Fruit fly (Drosophila melanogaster): Measurements from ENCODE around the gene sls.

Gene sls

dm6 chr3L:2164031-2164537 is 48.7 kb upstream of the sls start (continued):
- TF ChIP-seq CG11695 (GFP tag; IDR thresholded peaks at IDR 0.05) (peak; percentile 55; the same call in 1 of the 3 replicates), MESR4 (GFP tag; optimal IDR thresholded peaks at IDR 0.05) (no peak), shn (GFP tag; optimal IDR thresholded peaks at IDR 0.05) (no peak), phol (tag; optimal IDR thresholded peaks at IDR 0.05) (peak; percentile 70), CG4820 (GFP tag; optimal IDR thresholded peaks at IDR 0.05) (peak; percentile 57), lbe (GFP tag; optimal IDR thresholded peaks at IDR 0.05) (peak; percentile 77), CG11504 (tag; optimal IDR thresholded peaks at IDR 0.05) (peak; percentile 71), CG4404 (GFP tag; IDR thresholded peaks at IDR 0.05) (no peak), B-H2 (GFP tag; optimal IDR thresholded peaks at IDR 0.05) (no peak), CG11247 (GFP tag; IDR thresholded peaks at IDR 0.05) (peak; percentile 9; the same call in 1 of the 2 replicates), B-H1 (GFP tag; IDR thresholded peaks at IDR 0.05) (peak; percentile 27; the same call in 2 of the 3 replicates), Blimp-1 (GFP tag; optimal IDR thresholded peaks at IDR 0.05) (peak; percentile 78), gt (GFP tag; IDR thresholded peaks at IDR 0.05) (no peak), Awh (GFP tag; IDR thresholded peaks at IDR 0.05) (peak; percentile 45; the same call in 1 of the 2 replicates), CG17361 (GFP tag; IDR thresholded peaks at IDR 0.05) (peak; percentile 65), btn (GFP tag; optimal IDR thresholded peaks at IDR 0.05) (no peak), CG10565 (GFP tag; optimal IDR thresholded peaks at IDR 0.05) (no peak), Dbx (GFP tag; IDR thresholded peaks at IDR 0.05) (no peak), ttk (GFP tag; IDR thresholded peaks at IDR 0.05) (0 out of 2 replicates have a peak, but pooled peaks have one; percentile 41), fd102C (GFP tag; optimal IDR thresholded peaks at IDR 0.05) (no peak), Aef1 (GFP tag; IDR thresholded peaks at IDR 0.05) (peak; percentile 13; the same call in 1 of the 3 replicates), knrl (GFP tag; IDR thresholded peaks at IDR 0.05; ENCODE audit: partially characterized antibody) (no peak), bbx (GFP tag; IDR thresholded peaks at IDR 0.05; ENCODE audit: partially characterized antibody) (no peak), insv (GFP tag; optimal IDR thresholded peaks at IDR 0.05) (no peak), Hr51 (GFP tag; optimal IDR thresholded peaks at IDR 0.05) (peak in 1 of 2 experiments; percentile 8), cad (GFP tag; optimal IDR thresholded peaks at IDR 0.05) (no peak), gce (GFP tag; IDR thresholded peaks at IDR 0.05) (no peak), NFAT (GFP tag; IDR thresholded peaks at IDR 0.05) (no peak), da (GFP tag; optimal IDR thresholded peaks at IDR 0.05) (no peak), dmrt99B (tag; optimal IDR thresholded peaks at IDR 0.05) (peak; percentile 44), CG18599 (GFP tag; optimal IDR thresholded peaks at IDR 0.05) (peak; percentile 30), corto (GFP tag; optimal IDR thresholded peaks at IDR 0.05) (peak; percentile 83), HmgZ (tag; optimal IDR thresholded peaks at IDR 0.05) (no peak), CG8924 (tag; optimal IDR thresholded peaks at IDR 0.05) (no peak), CG17359 (tag; optimal IDR thresholded peaks at IDR 0.05) (peak; percentile 40), CG10147 (GFP tag; optimal IDR thresholded peaks at IDR 0.05) (no peak), Sox100B (GFP tag; optimal IDR thresholded peaks at IDR 0.05) (peak; percentile 50), Dip2 (GFP tag; IDR thresholded peaks at IDR 0.05) (no peak), CG18262 (tag; optimal IDR thresholded peaks at IDR 0.05) (peak; percentile 67), Antp (GFP tag; optimal IDR thresholded peaks at IDR 0.05) (peak; percentile 12), CG6813 (GFP tag; optimal IDR thresholded peaks at IDR 0.05) (peak; percentile 4), lilli (GFP tag; optimal IDR thresholded peaks at IDR 0.05) (no peak), ewg (GFP tag; optimal IDR thresholded peaks at IDR 0.05) (peak; percentile 25), CG12071 (GFP tag; optimal IDR thresholded peaks at IDR 0.05) (no peak), odd (GFP tag; optimal IDR thresholded peaks at IDR 0.05) (no peak), dpn (GFP tag; optimal IDR thresholded peaks at IDR 0.05) (peak in 1 of 2 experiments; percentile 22), trem (tag; optimal IDR thresholded peaks at IDR 0.05) (peak; percentile 26), Xrp1 (GFP tag; IDR thresholded peaks at IDR 0.05) (peak; percentile 72; the same call in 1 of the 2 replicates), CG31441 (GFP tag; IDR thresholded peaks at IDR 0.05) (peak; percentile 40), CG6175 (GFP tag; IDR thresholded peaks at IDR 0.05) (no peak)
